Fruit fly (Drosophila melanogaster) whole organism, embryonic: ENCODE data around the gene HINT1.

Source experiments
- ATbp ChIP-seq: fragments of 200-800 bp; sonication (Bioruptor generic); optimal IDR thresholded peaks from 2 replicates; lab custom pipeline; 2017; ENCODE audit warnings: missing biosample characterization, mild to moderate bottlenecking, missing genetic modification characterization, missing genetic modification reagents
- Adf1 ChIP-seq: fragments of 200-800 bp; sonication (Bioruptor generic); IDR thresholded peaks from 2 replicates; pipeline ENCODE4 v1.3.6; 2022; ENCODE audit warnings: missing biosample characterization, missing genetic modification characterization
- CG10366 ChIP-seq: fragments of 200-800 bp; sonication (Bioruptor generic); IDR thresholded peaks from 2 replicates; pipeline ENCODE4 v1.3.6; 2022; ENCODE audit warnings: missing biosample characterization, missing genetic modification characterization
- CG10959 ChIP-seq: fragments of 200-800 bp; sonication (Bioruptor generic); IDR thresholded peaks from 2 replicates; pipeline ENCODE4 v1.3.6; 2022; ENCODE audit warnings: missing biosample characterization, missing genetic modification characterization
- CG11398 ChIP-seq: fragments of 200-800 bp; sonication (Bioruptor generic); optimal IDR thresholded peaks from 2 replicates; lab custom pipeline; 2016; ENCODE audit warnings: missing biosample characterization, missing genetic modification characterization
- CG12659 ChIP-seq: fragments of 200-800 bp; sonication (Bioruptor generic); optimal IDR thresholded peaks from 3 replicates; lab custom pipeline; 2017; ENCODE audit warnings: mild to moderate bottlenecking, missing biosample characterization, missing genetic modification reagents, missing genetic modification characterization
- CG13287 ChIP-seq: fragments of 200-800 bp; sonication (Bioruptor generic); IDR thresholded peaks from 2 replicates; pipeline ENCODE4 v1.3.6; 2022; ENCODE audit warnings: missing biosample characterization, missing genetic modification characterization; ENCODE audit not compliant: partially characterized antibody
- CG14441 ChIP-seq: fragments of 200-800 bp; sonication (Bioruptor generic); IDR thresholded peaks from 2 replicates; pipeline ENCODE4 v1.3.6; 2022; ENCODE audit warnings: missing biosample characterization, missing genetic modification characterization
- CG14710 ChIP-seq: fragments of 200-800 bp; sonication (Bioruptor generic); optimal IDR thresholded peaks from 3 replicates; lab custom pipeline; 2019; ENCODE audit warnings: missing biosample characterization, mild to moderate bottlenecking, missing genetic modification characterization, moderate library complexity
- CG15696 ChIP-seq: fragments of 200-800 bp; sonication (Bioruptor generic); optimal IDR thresholded peaks from 2 replicates; lab custom pipeline; 2019; ENCODE audit warnings: missing biosample characterization, mild to moderate bottlenecking, missing genetic modification characterization, moderate library complexity
- CG16815 ChIP-seq: fragments of 200-800 bp; sonication (Bioruptor generic); optimal IDR thresholded peaks from 3 replicates; lab custom pipeline; 2017; ENCODE audit warnings: missing biosample characterization, mild to moderate bottlenecking, missing genetic modification characterization
- CG17802 ChIP-seq: fragments of 200-800 bp; sonication (Bioruptor generic); optimal IDR thresholded peaks from 2 replicates; lab custom pipeline; 2018; ENCODE audit warnings: missing biosample characterization, mild to moderate bottlenecking, missing genetic modification characterization, moderate library complexity
- CG18011 ChIP-seq: fragments of 200-800 bp; sonication (Bioruptor generic); optimal IDR thresholded peaks from 2 replicates; lab custom pipeline; 2017; ENCODE audit warnings: missing biosample characterization, missing genetic modification characterization, mild to moderate bottlenecking, moderate library complexity, missing genotype
- CG18599 ChIP-seq: fragments of 200-800 bp; sonication (Bioruptor generic); optimal IDR thresholded peaks from 3 replicates; lab custom pipeline; 2017; ENCODE audit warnings: missing biosample characterization, missing genetic modification characterization, mild to moderate bottlenecking, moderate library complexity, missing genetic modification reagents
- CG2202 ChIP-seq: fragments of 200-800 bp; sonication (Bioruptor generic); optimal IDR thresholded peaks from 2 replicates; lab custom pipeline; 2018; ENCODE audit warnings: missing biosample characterization, mild to moderate bottlenecking, missing genetic modification characterization
- CG2678 ChIP-seq: fragments of 200-800 bp; sonication (Bioruptor generic); optimal IDR thresholded peaks from 3 replicates; lab custom pipeline; 2019; ENCODE audit warnings: missing biosample characterization, mild to moderate bottlenecking, missing genetic modification characterization, moderate library complexity
- CG30020 ChIP-seq: fragments of 200-800 bp; optimal IDR thresholded peaks from 2 replicates; lab custom pipeline; 2019; ENCODE audit warnings: missing biosample characterization, mild to moderate bottlenecking, missing genetic modification characterization, moderate library complexity
- CG3847 ChIP-seq: fragments of 200-800 bp; sonication (Bioruptor generic); IDR thresholded peaks from 2 replicates; pipeline ENCODE4 v1.3.6; 2022; ENCODE audit warnings: missing biosample characterization, missing genetic modification characterization
- CG4328 ChIP-seq: fragments of 200-800 bp; sonication (Bioruptor generic); optimal IDR thresholded peaks from 3 replicates; lab custom pipeline; 2017; ENCODE audit warnings: missing biosample characterization, missing genetic modification reagents, missing genetic modification characterization
- CG4820 ChIP-seq: fragments of 200-800 bp; sonication (Bioruptor generic); optimal IDR thresholded peaks from 3 replicates; lab custom pipeline; 2016; ENCODE audit warnings: missing biosample characterization, missing genetic modification characterization
- CG9437 ChIP-seq: fragments of 200-800 bp; sonication (Bioruptor generic); optimal IDR thresholded peaks from 2 replicates; lab custom pipeline; 2018; ENCODE audit warnings: missing biosample characterization, mild to moderate bottlenecking, missing genetic modification characterization
- CoRest ChIP-seq: fragments of 200-800 bp; sonication (Bioruptor generic); optimal IDR thresholded peaks from 3 replicates; lab custom pipeline; 2018; ENCODE audit warnings: missing biosample characterization, mild to moderate bottlenecking, missing genetic modification characterization, moderate library complexity
- CrebB ChIP-seq: fragments of 200-800 bp; sonication (Bioruptor generic); optimal IDR thresholded peaks from 3 replicates; lab custom pipeline; 2018; ENCODE audit warnings: missing biosample characterization, mild to moderate bottlenecking, missing genetic modification characterization
- Dll ChIP-seq: fragments of 200-800 bp; sonication (Bioruptor generic); IDR thresholded peaks from 4 replicates; pipeline ENCODE4 v1.3.6; 2022; ENCODE audit warnings: missing biosample characterization, missing genetic modification characterization; ENCODE audit not compliant: partially characterized antibody
- Dref ChIP-seq: fragments of 200-800 bp; sonication (Bioruptor generic); IDR thresholded peaks from 2 replicates; pipeline ENCODE4 v1.3.6; 2022; ENCODE audit warnings: missing biosample characterization, missing genetic modification characterization
- Hr3 ChIP-seq: fragments of 200-800 bp; sonication (Bioruptor generic); optimal IDR thresholded peaks from 3 replicates; lab custom pipeline; 2016; ENCODE audit warnings: missing biosample characterization, missing genetic modification characterization
- Kr ChIP-seq: fragments of 200-800 bp; sonication (Bioruptor generic); optimal IDR thresholded peaks from 2 replicates; lab custom pipeline; 2017; ENCODE audit warnings: missing biosample characterization, mild to moderate bottlenecking, missing genetic modification characterization
- Mes4 ChIP-seq: fragments of 200-800 bp; sonication (Bioruptor generic); optimal IDR thresholded peaks from 2 replicates; lab custom pipeline; 2016; ENCODE audit warnings: missing biosample characterization, missing genetic modification characterization
- Nf-YA ChIP-seq: fragments of 200-800 bp; sonication (Bioruptor generic); IDR thresholded peaks from 2 replicates; pipeline ENCODE4 v1.3.6; 2022; ENCODE audit warnings: missing biosample characterization, missing genetic modification characterization
- Nf-YB ChIP-seq: fragments of 200-800 bp; sonication (Bioruptor generic); optimal IDR thresholded peaks from 3 replicates; lab custom pipeline; 2019; ENCODE audit warnings: missing biosample characterization, mild to moderate bottlenecking, missing genetic modification characterization, moderate library complexity
- bsh ChIP-seq, 2 experiments: fragments of 200-800 bp; sonication (Bioruptor generic); optimal IDR thresholded peaks; 2 replicates each; lab custom pipeline; 2017 to 2018; ENCODE audit warnings: mild to moderate bottlenecking in 2 of 2, missing biosample characterization in 2 of 2, missing genetic modification characterization in 2 of 2, moderate library complexity in 1 of 2
- cad ChIP-seq: fragments of >200 bp; optimal IDR thresholded peaks from 2 replicates; lab custom pipeline; 2017; ENCODE audit warnings: missing biosample characterization, missing genetic modification characterization
- fd3F ChIP-seq: fragments of 200-800 bp; sonication (Bioruptor generic); optimal IDR thresholded peaks from 2 replicates; lab custom pipeline; 2018; ENCODE audit warnings: missing biosample characterization, mild to moderate bottlenecking, missing genetic modification characterization, moderate library complexity
- gcm2 ChIP-seq: fragments of 200-800 bp; sonication (Bioruptor generic); optimal IDR thresholded peaks from 2 replicates; lab custom pipeline; 2016; ENCODE audit warnings: missing biosample characterization, missing genetic modification characterization
- gfzf ChIP-seq: fragments of 200-800 bp; sonication (Bioruptor generic); optimal IDR thresholded peaks from 2 replicates; lab custom pipeline; 2016; ENCODE audit warnings: missing biosample characterization, mild to moderate bottlenecking, missing genetic modification characterization, moderate library complexity
- hth ChIP-seq: fragments of >200 bp; optimal IDR thresholded peaks from 2 replicates; lab custom pipeline; 2017; ENCODE audit warnings: inconsistent platforms
- ind ChIP-seq: fragments of 200-800 bp; sonication (Bioruptor generic); optimal IDR thresholded peaks from 3 replicates; lab custom pipeline; 2016; ENCODE audit warnings: missing biosample characterization, missing genetic modification characterization
- kni ChIP-seq: fragments of 200-800 bp; sonication (Bioruptor generic); optimal IDR thresholded peaks from 3 replicates; lab custom pipeline; 2017; ENCODE audit warnings: mild to moderate bottlenecking, missing biosample characterization, missing genetic modification reagents, missing genetic modification characterization
- lilli ChIP-seq: fragments of 200-800 bp; sonication (Bioruptor generic); optimal IDR thresholded peaks from 3 replicates; lab custom pipeline; 2016; ENCODE audit warnings: missing biosample characterization, missing genetic modification characterization
- mirr ChIP-seq: fragments of 200-800 bp; sonication (Bioruptor generic); optimal IDR thresholded peaks from 3 replicates; lab custom pipeline; 2018; ENCODE audit warnings: missing biosample characterization, mild to moderate bottlenecking, missing genetic modification characterization
- nau ChIP-seq: fragments of 200-800 bp; sonication (Bioruptor generic); optimal IDR thresholded peaks from 3 replicates; lab custom pipeline; 2017; ENCODE audit warnings: missing biosample characterization, mild to moderate bottlenecking, missing genetic modification characterization, missing genetic modification reagents
- nerfin-2 ChIP-seq: fragments of 200-800 bp; sonication (Bioruptor generic); IDR thresholded peaks from 2 replicates; pipeline ENCODE4 v1.3.6; 2022; ENCODE audit warnings: missing biosample characterization, missing genetic modification characterization; ENCODE audit not compliant: partially characterized antibody
- phol ChIP-seq: fragments of 200-800 bp; sonication (Bioruptor generic); optimal IDR thresholded peaks from 3 replicates; lab custom pipeline; 2018; ENCODE audit warnings: missing biosample characterization, mild to moderate bottlenecking, missing genetic modification characterization, moderate library complexity
- salm ChIP-seq: fragments of 200-800 bp; sonication (Bioruptor generic); optimal IDR thresholded peaks from 2 replicates; lab custom pipeline; 2018; ENCODE audit warnings: missing biosample characterization, mild to moderate bottlenecking, missing genetic modification characterization
- scrt ChIP-seq: fragments of 200-800 bp; sonication (Bioruptor generic); optimal IDR thresholded peaks from 2 replicates; lab custom pipeline; 2018; ENCODE audit warnings: missing biosample characterization, mild to moderate bottlenecking, missing genetic modification characterization, moderate library complexity
- trh ChIP-seq: fragments of 200-800 bp; sonication (Bioruptor generic); optimal IDR thresholded peaks from 2 replicates; lab custom pipeline; 2016; ENCODE audit warnings: missing biosample characterization, missing genetic modification characterization
- yki ChIP-seq: fragments of >200 bp; optimal IDR thresholded peaks from 3 replicates; lab custom pipeline; 2018
- zfh1 ChIP-seq: fragments of 200-800 bp; sonication (Bioruptor generic); IDR thresholded peaks from 3 replicates; pipeline ENCODE4 v1.3.6; 2022; ENCODE audit warnings: missing biosample characterization, missing genetic modification characterization

Gene HINT1

DNA sequence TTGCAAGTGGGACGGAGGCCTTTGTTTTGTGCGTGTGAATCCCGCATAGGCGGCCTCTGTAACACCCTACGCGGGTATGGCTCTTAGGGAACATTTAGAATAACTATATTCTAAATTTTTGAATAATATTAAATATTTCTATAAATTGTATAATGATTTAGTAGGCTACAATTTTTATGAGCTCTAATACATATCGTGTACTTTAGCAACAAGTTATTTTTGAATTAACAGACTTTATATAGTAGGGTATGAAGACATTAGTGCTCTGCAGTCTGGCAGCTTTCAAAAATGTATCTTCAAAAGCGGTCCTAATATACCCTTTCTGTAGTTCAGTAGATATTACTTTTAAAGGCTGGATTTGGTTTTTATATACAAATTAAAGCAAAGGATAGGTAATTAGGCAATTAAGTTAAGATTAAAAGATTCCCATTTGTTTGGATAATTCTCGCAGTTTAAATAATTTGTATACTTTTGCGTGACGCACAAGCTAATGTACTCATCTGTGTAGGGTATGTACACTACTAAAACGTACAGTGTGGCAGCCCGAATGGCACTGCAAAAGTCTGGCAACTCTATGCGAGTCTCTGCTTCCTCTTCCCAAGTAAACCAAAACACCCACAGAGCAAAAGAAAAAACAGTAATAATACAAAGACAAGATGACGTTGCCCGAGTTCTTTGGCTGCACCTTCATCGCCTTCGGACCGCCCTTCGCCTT, 4.1 kb upstream of the HINT1 start, which contains the start of the genes Snx21 and aph-1 (continued):
- TF ChIP-seq ind (GFP tag; lab: Kevin White, UChicago) (peak; percentile 93), Kr (no peak), CG17802 (peak; percentile 63), zfh1 (GFP tag; lab: Robert Waterston, UW) (peak; percentile 86), phol (tag; lab: Kevin White, UChicago) (peak; percentile 93), kni (GFP tag; lab: Kevin White, UChicago) (peak; percentile 70), CG15696 (tag; lab: Kevin White, UChicago) (peak; percentile 91), Dll (GFP tag; lab: Robert Waterston, UW) (no peak)
- TF ChIP-seq, all 482 proteins: peak for 427

DNA sequence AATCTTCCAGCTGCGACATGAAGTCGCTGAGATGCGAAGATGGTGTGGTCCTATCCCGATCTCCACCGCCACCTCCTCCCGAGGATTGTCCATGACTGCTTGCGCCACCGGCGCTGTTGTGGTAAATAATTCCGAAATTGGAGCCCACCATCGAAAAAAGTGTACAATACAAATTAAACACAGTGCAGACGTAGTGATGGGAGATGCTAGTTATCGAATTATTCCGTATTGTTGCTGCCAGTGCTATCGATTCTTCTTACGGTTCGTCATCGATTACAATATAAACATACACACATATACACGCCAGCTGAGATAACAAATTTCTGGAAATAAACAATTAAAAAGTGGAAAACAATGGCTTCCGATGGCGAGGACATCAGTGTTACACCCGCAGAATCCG, 2.3 kb upstream of the HINT1 start, which contains the start of the genes Taf10b and Taf10:
Gene Taf10b, minus strand, starts transcription at position 219 of the 400 bp plus-strand sequence.
Gene Taf10, plus strand, starts transcription at position 264 of the 400 bp plus-strand sequence.
- TF ChIP-seq CG10959, result no peak
- no peak for TF ChIP-seq salm (tag; lab: Kevin White, UChicago)
- no peak for TF ChIP-seq fd3F (GFP tag; lab: Kevin White, UChicago)
- no peak for TF ChIP-seq Nf-YB (GFP tag; lab: Kevin White, UChicago)
- peak; percentile 40 for TF ChIP-seq CG30020 (tag; lab: Kevin White, UChicago)
- TF ChIP-seq CG2678 (tag; lab: Kevin White, UChicago), result no peak
- no peak for TF ChIP-seq scrt (GFP tag; lab: Kevin White, UChicago)
- TF ChIP-seq CG4328, result no peak
- peak; percentile 66 for TF ChIP-seq CG12659 (GFP tag; lab: Kevin White, UChicago)
- peak; percentile 97 for TF ChIP-seq Dref
- no peak for TF ChIP-seq CG4820 (GFP tag; lab: Kevin White, UChicago)
- peak; percentile 91 for TF ChIP-seq CG13287 (GFP tag; lab: Robert Waterston, UW)
- TF ChIP-seq Adf1 (GFP tag; lab: Robert Waterston, UW), result 0 out of 2 replicates have a peak, but pooled peaks have one; percentile 7
- TF ChIP-seq bsh (GFP tag; optimal IDR thresholded peaks at IDR 0.05; lab: Kevin White, UChicago), result peak in 1 of 2 experiments; percentile 3
- peak; percentile 45 for TF ChIP-seq CG14710 (tag; lab: Kevin White, UChicago)
- no peak for TF ChIP-seq Hr3 (GFP tag; lab: Kevin White, UChicago)
- TF ChIP-seq CrebB (tag; lab: Kevin White, UChicago), result peak; percentile 37
- TF ChIP-seq gfzf, result peak; percentile 19
- no peak for TF ChIP-seq CG18599
- TF ChIP-seq ATbp (GFP tag; lab: Kevin White, UChicago), result no peak
- no peak for TF ChIP-seq hth (lab: Kevin White, UChicago)
- no peak for TF ChIP-seq Nf-YA (GFP tag; lab: Robert Waterston, UW)
- TF ChIP-seq nau, result no peak
- TF ChIP-seq mirr (GFP tag; lab: Kevin White, UChicago), result peak; percentile 47
- TF ChIP-seq lilli, result peak; percentile 16
- no peak for TF ChIP-seq CG11398 (GFP tag; lab: Kevin White, UChicago)
- TF ChIP-seq CG3847 (GFP tag; lab: Robert Waterston, UW), result no peak
- peak; percentile 93 for TF ChIP-seq nerfin-2 (GFP tag; lab: Robert Waterston, UW)
- no peak for TF ChIP-seq CG14441 (GFP tag; lab: Robert Waterston, UW)
- no peak for TF ChIP-seq CoRest
- peak; percentile 71 for TF ChIP-seq CG9437 (GFP tag; lab: Kevin White, UChicago)
- TF ChIP-seq CG16815 (GFP tag; lab: Kevin White, UChicago), result no peak
- no peak for TF ChIP-seq gcm2 (GFP tag; lab: Kevin White, UChicago)
- TF ChIP-seq CG18011, result no peak
- TF ChIP-seq Mes4 (GFP tag; lab: Kevin White, UChicago), result no peak
- no peak for TF ChIP-seq CG2202 (tag; lab: Kevin White, UChicago)
- no peak for TF ChIP-seq yki (lab: Kevin White, UChicago)
- TF ChIP-seq CG10366, result no peak
- no peak for TF ChIP-seq trh (GFP tag; lab: Kevin White, UChicago)
- no peak for TF ChIP-seq cad
